Worm (Caenorhabditis elegans): ENCODE results near the gene C02F5.5.
A peak's percentile ranks its signal among the peaks of the same experiment; 100 is the strongest.

Gene C02F5.5

ce11 chrIII:8245591-8245990 lies 9.6 kb downstream of the C02F5.5 start, which contains the start of gene C02F5.3:
C02F5.3 (plus strand) TSS chrIII:8245891.
- TF ChIP-seq pes-1 (GFP tag; IDR thresholded peaks at IDR 0.05), result no peak
- TF ChIP-seq aly-1 (tag; optimal IDR thresholded peaks at IDR 0.05), result no peak
- no peak for TF ChIP-seq hmbx-1 (tag; optimal IDR thresholded peaks at IDR 0.05)
- TF ChIP-seq ceh-36 (tag; optimal IDR thresholded peaks at IDR 0.05), result no peak
- TF ChIP-seq scrt-1 (GFP tag; IDR thresholded peaks at IDR 0.05), result no peak
- TF ChIP-seq ama-1 (optimal IDR thresholded peaks at IDR 0.05), result no peak
- no peak for TF ChIP-seq ets-7 (tag; optimal IDR thresholded peaks at IDR 0.05)
- TF ChIP-seq B0310.2 (tag; optimal IDR thresholded peaks at IDR 0.05), result no peak
- no peak for TF ChIP-seq tra-4 (tag; optimal IDR thresholded peaks at IDR 0.05)
- TF ChIP-seq tbx-11 (GFP tag; IDR thresholded peaks at IDR 0.05), result no peak
- TF ChIP-seq tbx-37 (GFP tag; conservative IDR thresholded peaks at IDR 0.05), result no peak
- TF ChIP-seq hnd-1 (tag; optimal IDR thresholded peaks at IDR 0.05), result no peak
- TF ChIP-seq hmg-4 (GFP tag; optimal IDR thresholded peaks at IDR 0.05), result no peak
- TF ChIP-seq ceh-13 (GFP tag; optimal IDR thresholded peaks at IDR 0.05), result no peak
- TF ChIP-seq flt-1 (GFP tag; IDR thresholded peaks at IDR 0.05), result no peak
- no peak for TF ChIP-seq sea-1 (GFP tag; conservative IDR thresholded peaks at IDR 0.05)
- no peak for TF ChIP-seq F13C5.2 (tag; optimal IDR thresholded peaks at IDR 0.05)

- TF ChIP-seq ceh-13 (GFP tag; optimal IDR thresholded peaks at IDR 0.05) (no peak), ets-7 (tag; optimal IDR thresholded peaks at IDR 0.05) (no peak), flt-1 (GFP tag; IDR thresholded peaks at IDR 0.05) (no peak), hnd-1 (tag; optimal IDR thresholded peaks at IDR 0.05) (no peak), tbx-37 (GFP tag; conservative IDR thresholded peaks at IDR 0.05) (no peak), sea-1 (GFP tag; conservative IDR thresholded peaks at IDR 0.05) (no peak), ama-1 (optimal IDR thresholded peaks at IDR 0.05) (no peak), tra-4 (tag; optimal IDR thresholded peaks at IDR 0.05) (no peak), hmg-4 (GFP tag; optimal IDR thresholded peaks at IDR 0.05) (no peak), ceh-36 (tag; optimal IDR thresholded peaks at IDR 0.05) (no peak), F13C5.2 (tag; optimal IDR thresholded peaks at IDR 0.05) (no peak), aly-1 (tag; optimal IDR thresholded peaks at IDR 0.05) (no peak), pes-1 (GFP tag; IDR thresholded peaks at IDR 0.05) (no peak), scrt-1 (GFP tag; IDR thresholded peaks at IDR 0.05) (no peak), B0310.2 (tag; optimal IDR thresholded peaks at IDR 0.05) (no peak), tbx-11 (GFP tag; IDR thresholded peaks at IDR 0.05) (no peak), hmbx-1 (tag; optimal IDR thresholded peaks at IDR 0.05) (no peak)
Measured at ce11 chrIII:8247051-8247450, 11.1 kb downstream of the C02F5.5 start, which contains the start of gene C02F5.13. C02F5.13 (plus strand) TSS chrIII:8247351.

ce11 chrIII:8249381-8249780 lies 13.4 kb downstream of the C02F5.5 start, which contains the start of the genes C02F5.10 and C02F5.2:
C02F5.10 (minus strand) TSS chrIII:8249481.
C02F5.2 (plus strand) TSS chrIII:8249619.
- no peak for TF ChIP-seq sea-1 (GFP tag; conservative IDR thresholded peaks at IDR 0.05)
- no peak for TF ChIP-seq flt-1 (GFP tag; IDR thresholded peaks at IDR 0.05)
- no peak for TF ChIP-seq F13C5.2 (tag; optimal IDR thresholded peaks at IDR 0.05)
- no peak for TF ChIP-seq tbx-11 (GFP tag; IDR thresholded peaks at IDR 0.05)

- TF ChIP-seq tbx-37 (GFP tag; conservative IDR thresholded peaks at IDR 0.05) (no peak), F13C5.2 (tag; optimal IDR thresholded peaks at IDR 0.05) (peak; percentile 51), hmg-4 (GFP tag; optimal IDR thresholded peaks at IDR 0.05) (peak; percentile 54)
Measured at ce11 chrIII:8250007-8250683, 14.2 kb downstream of the C02F5.5 start, which contains the start of gene knl-1. knl-1 (plus strand) TSS chrIII:8250632.

- no peak for TF ChIP-seq sea-1 (GFP tag; conservative IDR thresholded peaks at IDR 0.05)
Measured at ce11 chrIII:8254938-8255337, 19.0 kb downstream of the C02F5.5 start, which contains the start of gene F09G8.5. F09G8.5 (plus strand) TSS chrIII:8254975.

ce11 chrIII:8258045-8258444 lies 22.1 kb downstream of the C02F5.5 start, which contains the start of gene ncr-2:
ncr-2 (plus strand) TSS chrIII:8258345.
- TF ChIP-seq pes-1 (GFP tag; IDR thresholded peaks at IDR 0.05) (no peak), ceh-36 (tag; optimal IDR thresholded peaks at IDR 0.05) (no peak), tbx-11 (GFP tag; IDR thresholded peaks at IDR 0.05) (no peak), ama-1 (optimal IDR thresholded peaks at IDR 0.05) (no peak), tra-4 (tag; optimal IDR thresholded peaks at IDR 0.05) (no peak), aly-1 (tag; optimal IDR thresholded peaks at IDR 0.05) (no peak)

ce11 chrIII:8262599-8262998 lies 26.6 kb downstream of the C02F5.5 start:
- TF ChIP-seq tbx-37 (GFP tag; conservative IDR thresholded peaks at IDR 0.05) (no peak), tbx-11 (GFP tag; IDR thresholded peaks at IDR 0.05) (no peak)

- no peak for TF ChIP-seq tra-4 (tag; optimal IDR thresholded peaks at IDR 0.05)
Measured at ce11 chrIII:8263377-8263776, 27.4 kb downstream of the C02F5.5 start, which contains the start of gene col-91. col-91 (minus strand) TSS chrIII:8263664.

ce11 chrIII:8265753-8266152 lies 29.8 kb downstream of the C02F5.5 start, which contains the start of gene mrps-9:
mrps-9 (plus strand) TSS chrIII:8266062.
- TF ChIP-seq ets-7 (tag; optimal IDR thresholded peaks at IDR 0.05) (no peak), ceh-36 (tag; optimal IDR thresholded peaks at IDR 0.05) (no peak), ama-1 (optimal IDR thresholded peaks at IDR 0.05) (no peak), pes-1 (GFP tag; IDR thresholded peaks at IDR 0.05) (no peak), tbx-11 (GFP tag; IDR thresholded peaks at IDR 0.05) (no peak), F13C5.2 (tag; optimal IDR thresholded peaks at IDR 0.05) (no peak)

All from whole organism, early embryonic.